Fruit fly (Drosophila melanogaster): ENCODE measurements around the gene CG4041.

DNA sequence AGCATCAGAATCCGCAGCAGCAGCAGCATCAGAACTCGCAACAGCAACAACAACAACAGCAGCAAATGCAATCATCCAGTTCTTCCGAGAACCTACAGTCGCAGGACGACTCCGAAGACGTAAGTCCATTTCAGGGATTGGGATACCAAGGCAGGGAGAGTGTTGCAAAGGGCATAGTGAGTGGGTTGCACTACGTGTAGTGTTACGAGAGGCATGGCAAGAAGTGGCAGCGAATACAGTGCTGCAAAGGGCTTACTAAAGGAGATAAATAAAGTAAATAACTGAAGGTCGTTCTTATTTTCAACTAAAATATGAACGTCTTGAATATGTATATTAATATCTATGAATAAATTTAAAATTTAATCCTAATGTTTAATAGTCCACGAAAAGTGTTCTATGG is 7.2 kb downstream of the CG4041 start:
- TF ChIP-seq CG8478 (optimal IDR thresholded peaks at IDR 0.05) (no peak), CTCF (optimal IDR thresholded peaks at IDR 0.05) (no peak)

Measured in S2 (cell line).